Fruit fly (Drosophila melanogaster) whole organism, embryonic: Measurements from ENCODE around the gene CG32425.
A peak's percentile ranks its signal among the peaks of the same experiment; 100 is the strongest.

Source experiments
- CG11085 ChIP-seq: fragments of 200-800 bp; sonication (Bioruptor generic); IDR thresholded peaks from 2 replicates; pipeline ENCODE4 v1.3.6; 2022; ENCODE audit warnings: missing biosample characterization, missing genetic modification characterization
- CG12299 ChIP-seq: fragments of 200-800 bp; sonication (Bioruptor generic); optimal IDR thresholded peaks from 2 replicates; lab custom pipeline; 2018; ENCODE audit warnings: missing biosample characterization, mild to moderate bottlenecking, missing genetic modification characterization
- CG13894 ChIP-seq: fragments of 200-800 bp; sonication (Bioruptor generic); optimal IDR thresholded peaks from 3 replicates; lab custom pipeline; 2018; ENCODE audit warnings: missing biosample characterization, mild to moderate bottlenecking, missing genetic modification characterization, moderate library complexity
- CG14014 ChIP-seq: fragments of 200-800 bp; sonication (Bioruptor generic); IDR thresholded peaks from 2 replicates; pipeline ENCODE4 v1.3.6; 2022; ENCODE audit warnings: missing biosample characterization, missing genetic modification characterization
- CG14441 ChIP-seq: fragments of 200-800 bp; sonication (Bioruptor generic); IDR thresholded peaks from 2 replicates; pipeline ENCODE4 v1.3.6; 2022; ENCODE audit warnings: missing biosample characterization, missing genetic modification characterization
- CG15011 ChIP-seq: fragments of 200-800 bp; sonication (Bioruptor generic); optimal IDR thresholded peaks from 3 replicates; lab custom pipeline; 2018; ENCODE audit warnings: missing biosample characterization, mild to moderate bottlenecking, missing genetic modification characterization
- CG1647 ChIP-seq: fragments of 200-800 bp; sonication (Bioruptor generic); optimal IDR thresholded peaks from 3 replicates; lab custom pipeline; 2016; ENCODE audit warnings: missing biosample characterization, missing genetic modification characterization
- CG2120 ChIP-seq: fragments of 200-800 bp; sonication (Bioruptor generic); optimal IDR thresholded peaks from 3 replicates; lab custom pipeline; 2016; ENCODE audit warnings: missing biosample characterization, missing genetic modification characterization
- CG30403 ChIP-seq: fragments of 200-800 bp; sonication (Bioruptor generic); optimal IDR thresholded peaks from 3 replicates; lab custom pipeline; 2016; ENCODE audit warnings: missing biosample characterization, missing genetic modification characterization
- CG3847 ChIP-seq: fragments of 200-800 bp; sonication (Bioruptor generic); IDR thresholded peaks from 2 replicates; pipeline ENCODE4 v1.3.6; 2022; ENCODE audit warnings: missing biosample characterization, missing genetic modification characterization
- CG6254 ChIP-seq: fragments of 200-800 bp; sonication (Bioruptor generic); optimal IDR thresholded peaks from 3 replicates; lab custom pipeline; 2017; ENCODE audit warnings: mild to moderate bottlenecking, missing biosample characterization, missing genetic modification reagents, missing genetic modification characterization
- CG6272 ChIP-seq: fragments of 200-800 bp; sonication (Bioruptor generic); IDR thresholded peaks from 2 replicates; pipeline ENCODE4 v1.3.6; 2022; ENCODE audit warnings: missing biosample characterization, missing genetic modification characterization
- CG6689 ChIP-seq: fragments of 200-800 bp; sonication (Bioruptor generic); IDR thresholded peaks from 2 replicates; pipeline ENCODE4 v1.3.6; 2022; ENCODE audit warnings: missing biosample characterization, missing genetic modification characterization
- CG6765 ChIP-seq: fragments of 200-800 bp; sonication (Bioruptor generic); optimal IDR thresholded peaks from 3 replicates; lab custom pipeline; 2017; ENCODE audit warnings: missing biosample characterization, mild to moderate bottlenecking, missing genetic modification characterization
- CG7839 ChIP-seq: fragments of 200-800 bp; sonication (Bioruptor generic); optimal IDR thresholded peaks from 3 replicates; lab custom pipeline; 2018; ENCODE audit warnings: missing biosample characterization, mild to moderate bottlenecking, missing genetic modification characterization, moderate library complexity
- CG7963 ChIP-seq: fragments of 200-800 bp; sonication (Bioruptor generic); IDR thresholded peaks from 3 replicates; pipeline ENCODE4 v1.3.6; 2022; ENCODE audit warnings: missing biosample characterization, missing genetic modification characterization; ENCODE audit not compliant: partially characterized antibody
- CG8944 ChIP-seq: fragments of 200-800 bp; sonication (Bioruptor generic); optimal IDR thresholded peaks from 3 replicates; lab custom pipeline; 2016; ENCODE audit warnings: missing biosample characterization, missing genetic modification characterization
- CTCF ChIP-seq: fragments of 200-800 bp; sonication (Bioruptor generic); optimal IDR thresholded peaks from 2 replicates; lab custom pipeline; 2017; ENCODE audit warnings: missing biosample characterization, mild to moderate bottlenecking, missing genetic modification characterization, moderate library complexity
- Dek ChIP-seq: fragments of 200-800 bp; sonication (Bioruptor generic); optimal IDR thresholded peaks from 3 replicates; lab custom pipeline; 2019; ENCODE audit warnings: missing biosample characterization, mild to moderate bottlenecking, missing genetic modification characterization, moderate library complexity
- Dfd ChIP-seq, 2 experiments: fragments of >200 bp; optimal IDR thresholded peaks; 2 replicates each; lab custom pipeline; 2017; ENCODE audit warnings: missing biosample characterization in 2 of 2, missing genetic modification characterization in 2 of 2
- Dll ChIP-seq: fragments of 200-800 bp; sonication (Bioruptor generic); IDR thresholded peaks from 4 replicates; pipeline ENCODE4 v1.3.6; 2022; ENCODE audit warnings: missing biosample characterization, missing genetic modification characterization; ENCODE audit not compliant: partially characterized antibody
- Drgx ChIP-seq: fragments of 200-800 bp; sonication (Bioruptor generic); IDR thresholded peaks from 2 replicates; pipeline ENCODE4 v1.3.6; 2022; ENCODE audit warnings: missing biosample characterization, missing genetic modification characterization
- E2f1 ChIP-seq: fragments of 200-800 bp; sonication (Bioruptor generic); IDR thresholded peaks from 2 replicates; pipeline ENCODE4 v1.3.6; 2022; ENCODE audit warnings: missing biosample characterization, missing genetic modification characterization
- HLH3B ChIP-seq: fragments of 200-800 bp; sonication (Bioruptor generic); IDR thresholded peaks from 2 replicates; pipeline ENCODE4 v1.3.6; 2022; ENCODE audit warnings: missing biosample characterization, missing genetic modification characterization
- HLHmδ ChIP-seq: fragments of 200-800 bp; sonication (Bioruptor generic); optimal IDR thresholded peaks from 2 replicates; lab custom pipeline; 2018; ENCODE audit warnings: missing biosample characterization, mild to moderate bottlenecking, missing genetic modification characterization, moderate library complexity
- HmgD ChIP-seq: fragments of 200-800 bp; sonication (Bioruptor generic); optimal IDR thresholded peaks from 3 replicates; lab custom pipeline; 2016; ENCODE audit warnings: missing biosample characterization, missing genetic modification characterization
- Hmr ChIP-seq: fragments of 200-800 bp; sonication (Bioruptor generic); optimal IDR thresholded peaks from 3 replicates; lab custom pipeline; 2017; ENCODE audit warnings: mild to moderate bottlenecking, missing biosample characterization, missing genetic modification reagents, missing genetic modification characterization
- Lhr ChIP-seq: fragments of 200-800 bp; sonication (Bioruptor generic); optimal IDR thresholded peaks from 3 replicates; lab custom pipeline; 2017; ENCODE audit warnings: mild to moderate bottlenecking, missing biosample characterization, missing genetic modification reagents, missing genetic modification characterization
- NFAT ChIP-seq: fragments of 200-800 bp; sonication (Bioruptor generic); IDR thresholded peaks from 2 replicates; pipeline ENCODE4 v1.3.6; 2022; ENCODE audit warnings: missing biosample characterization, missing genetic modification characterization
- Nf-YB ChIP-seq: fragments of 200-800 bp; sonication (Bioruptor generic); optimal IDR thresholded peaks from 3 replicates; lab custom pipeline; 2019; ENCODE audit warnings: missing biosample characterization, mild to moderate bottlenecking, missing genetic modification characterization, moderate library complexity
- Oli ChIP-seq: fragments of 200-800 bp; sonication (Bioruptor generic); optimal IDR thresholded peaks from 2 replicates; lab custom pipeline; 2018; ENCODE audit warnings: missing biosample characterization, mild to moderate bottlenecking, missing genetic modification characterization, moderate library complexity
- Rfx ChIP-seq: fragments of 200-800 bp; sonication (Bioruptor generic); IDR thresholded peaks from 2 replicates; pipeline ENCODE4 v1.3.6; 2022; ENCODE audit warnings: missing biosample characterization, missing genetic modification characterization
- ash1 ChIP-seq: fragments of 200-800 bp; sonication (Bioruptor generic); optimal IDR thresholded peaks from 2 replicates; lab custom pipeline; 2018; ENCODE audit warnings: missing biosample characterization, mild to moderate bottlenecking, missing genetic modification characterization
- caup ChIP-seq: fragments of 200-800 bp; sonication (Bioruptor generic); optimal IDR thresholded peaks from 3 replicates; lab custom pipeline; 2017; ENCODE audit warnings: missing biosample characterization, mild to moderate bottlenecking, missing genetic modification characterization, moderate library complexity; ENCODE audit not compliant: severe bottlenecking
- crp ChIP-seq, 2 experiments: fragments of 200-800 bp; sonication (Bioruptor generic); optimal IDR thresholded peaks; 2 replicates in 1 of 2; 3 replicates in 1 of 2; lab custom pipeline; 2017; ENCODE audit warnings: missing biosample characterization in 2 of 2, missing genetic modification characterization in 2 of 2, mild to moderate bottlenecking in 1 of 2, moderate library complexity in 1 of 2
- dm ChIP-seq: fragments of 200-800 bp; sonication (Bioruptor generic); optimal IDR thresholded peaks from 3 replicates; lab custom pipeline; 2016; ENCODE audit warnings: missing biosample characterization, missing genetic modification characterization
- dmrt99B ChIP-seq: fragments of 200-800 bp; sonication (Bioruptor generic); optimal IDR thresholded peaks from 2 replicates; lab custom pipeline; 2018; ENCODE audit warnings: missing biosample characterization, mild to moderate bottlenecking, missing genetic modification characterization, moderate library complexity
- en ChIP-seq: fragments of 200-800 bp; sonication (Bioruptor generic); optimal IDR thresholded peaks from 2 replicates; lab custom pipeline; 2016; ENCODE audit warnings: missing biosample characterization, missing genetic modification characterization
- ewg ChIP-seq: fragments of 200-800 bp; sonication (Bioruptor generic); optimal IDR thresholded peaks from 3 replicates; lab custom pipeline; 2017; ENCODE audit warnings: mild to moderate bottlenecking, missing biosample characterization, missing genetic modification reagents, missing genetic modification characterization
- gcm2 ChIP-seq: fragments of 200-800 bp; sonication (Bioruptor generic); optimal IDR thresholded peaks from 2 replicates; lab custom pipeline; 2016; ENCODE audit warnings: missing biosample characterization, missing genetic modification characterization
- hth ChIP-seq: fragments of >200 bp; optimal IDR thresholded peaks from 2 replicates; lab custom pipeline; 2017; ENCODE audit warnings: inconsistent platforms
- kni ChIP-seq: fragments of 200-800 bp; sonication (Bioruptor generic); optimal IDR thresholded peaks from 3 replicates; lab custom pipeline; 2017; ENCODE audit warnings: mild to moderate bottlenecking, missing biosample characterization, missing genetic modification reagents, missing genetic modification characterization
- knrl ChIP-seq: fragments of 200-800 bp; sonication (Bioruptor generic); IDR thresholded peaks from 3 replicates; pipeline ENCODE4 v1.3.6; 2022; ENCODE audit warnings: missing biosample characterization, missing genetic modification characterization; ENCODE audit not compliant: partially characterized antibody
- prd ChIP-seq, 3 experiments: fragments of >200 bp in 2 of 3; fragments of 200-800 bp in 1 of 3; sonication (Bioruptor generic) in 1 of 3; optimal IDR thresholded peaks in 2 of 3; IDR thresholded peaks in 1 of 3; 2 replicates in 2 of 3; 3 replicates in 1 of 3; pipeline versions ENCODE4 v1.3.6 to Lab custom; 2017 to 2022; ENCODE audit warnings: missing biosample characterization in 1 of 3, missing genetic modification characterization in 1 of 3
- scrt ChIP-seq: fragments of 200-800 bp; sonication (Bioruptor generic); optimal IDR thresholded peaks from 2 replicates; lab custom pipeline; 2018; ENCODE audit warnings: missing biosample characterization, mild to moderate bottlenecking, missing genetic modification characterization, moderate library complexity
- sens-2 ChIP-seq: fragments of 200-800 bp; sonication (Bioruptor generic); IDR thresholded peaks from 2 replicates; pipeline ENCODE4 v1.3.6; 2022; ENCODE audit warnings: missing biosample characterization, missing genetic modification characterization
- slp2 ChIP-seq: fragments of 200-800 bp; sonication (Bioruptor generic); optimal IDR thresholded peaks from 2 replicates; lab custom pipeline; 2016; ENCODE audit warnings: missing biosample characterization, missing genetic modification characterization
- stwl ChIP-seq: fragments of 200-800 bp; sonication (Bioruptor generic); optimal IDR thresholded peaks from 3 replicates; lab custom pipeline; 2018; ENCODE audit warnings: missing biosample characterization, mild to moderate bottlenecking, missing genetic modification characterization, moderate library complexity

Gene CG32425

dm6 chr3L:20473021-20473799, 23.9 kb upstream of the CG32425 start, which contains the start of the genes CG32428 and CG5969 (continued):
- TF ChIP-seq CG8944 (GFP tag; lab: Kevin White, UChicago): no peak
- peak; percentile 83 for TF ChIP-seq Hmr (GFP tag; lab: Kevin White, UChicago)
- peak; percentile 76 for TF ChIP-seq CG7839 (tag; lab: Kevin White, UChicago)
- no peak for TF ChIP-seq HmgD
- peak; percentile 36 for TF ChIP-seq ewg (GFP tag; lab: Kevin White, UChicago)
- TF ChIP-seq kni (GFP tag; lab: Kevin White, UChicago): no peak
- no peak for TF ChIP-seq Dfd (GFP tag; optimal IDR thresholded peaks at IDR 0.05; lab: Kevin White, UChicago)
- peak; percentile 53 for TF ChIP-seq CG13894 (tag; lab: Kevin White, UChicago)
- TF ChIP-seq scrt (GFP tag; lab: Kevin White, UChicago): peak; percentile 9
- peak; percentile 65 for TF ChIP-seq caup
- TF ChIP-seq CG6254 (GFP tag; lab: Kevin White, UChicago): peak; percentile 8
- TF ChIP-seq NFAT (GFP tag; lab: Robert Waterston, UW): peak; percentile 71
- TF ChIP-seq Rfx: peak; percentile 81
- peak; percentile 71 for TF ChIP-seq CG3847 (GFP tag; lab: Robert Waterston, UW)
- peak; percentile 19 for TF ChIP-seq CG12299 (tag; lab: Kevin White, UChicago)
- peak; percentile 76 for TF ChIP-seq CG14441
- TF ChIP-seq gcm2: no peak
- TF ChIP-seq slp2 (GFP tag; lab: Kevin White, UChicago): no peak
- TF ChIP-seq Dll (GFP tag; lab: Robert Waterston, UW): no peak
- TF ChIP-seq CG11085 (GFP tag; lab: Robert Waterston, UW): peak; percentile 41; the same call in 1 of the 2 replicates
- peak; percentile 60; the same call in 1 of the 2 replicates for TF ChIP-seq E2f1 (GFP tag; lab: Robert Waterston, UW)
- TF ChIP-seq CG6689 (GFP tag; lab: Robert Waterston, UW): no peak; the same call in 1 of the 2 replicates
- no peak for TF ChIP-seq CG15011 (GFP tag; lab: Kevin White, UChicago)
- peak; percentile 54 for TF ChIP-seq dmrt99B (tag; lab: Kevin White, UChicago)
- TF ChIP-seq hth (lab: Kevin White, UChicago): no peak
- TF ChIP-seq en: no peak
- peak; percentile 50 for TF ChIP-seq CG30403 (GFP tag; lab: Kevin White, UChicago)
- no peak for TF ChIP-seq HLH3B (GFP tag; lab: Robert Waterston, UW)
- no peak for TF ChIP-seq ash1 (GFP tag; lab: Kevin White, UChicago)
- peak; percentile 34 for TF ChIP-seq HLHmδ (GFP tag; lab: Kevin White, UChicago)
- TF ChIP-seq prd (optimal IDR thresholded peaks at IDR 0.05; lab: Kevin White, UChicago): no peak
- TF ChIP-seq prd (GFP tag; IDR thresholded peaks at IDR 0.05; lab: Robert Waterston, UW): peak; percentile 65
- no peak for TF ChIP-seq CTCF (GFP tag; lab: Kevin White, UChicago)
- TF ChIP-seq CG2120 (GFP tag; lab: Kevin White, UChicago): peak; percentile 70
- TF ChIP-seq sens-2 (GFP tag; lab: Robert Waterston, UW): 0 out of 2 replicates have a peak, but pooled peaks have one; percentile 14
- peak; percentile 12 for TF ChIP-seq CG6765
- peak; percentile 76 for TF ChIP-seq Dek (tag; lab: Kevin White, UChicago)
- TF ChIP-seq CG6272 (GFP tag; lab: Robert Waterston, UW): 0 out of 2 replicates have a peak, but pooled peaks have one; percentile 24
- TF ChIP-seq Drgx: peak; percentile 84
- TF ChIP-seq Nf-YB (GFP tag; lab: Kevin White, UChicago): peak; percentile 58
- TF ChIP-seq Lhr (GFP tag; lab: Kevin White, UChicago): peak; percentile 21
- TF ChIP-seq CG1647 (GFP tag; lab: Kevin White, UChicago): no peak
- peak in 1 of 2 experiments; percentile 74 for TF ChIP-seq crp (GFP tag; optimal IDR thresholded peaks at IDR 0.05; lab: Kevin White, UChicago)
- peak; percentile 71 for TF ChIP-seq CG14014
- TF ChIP-seq CG7963 (GFP tag; lab: Robert Waterston, UW): no peak
- TF ChIP-seq dm (GFP tag; lab: Kevin White, UChicago): peak; percentile 35
- peak; percentile 59 for TF ChIP-seq stwl (tag; lab: Kevin White, UChicago)
- no peak for TF ChIP-seq knrl
- TF ChIP-seq Oli: peak; percentile 48
